Worm (Caenorhabditis elegans): ENCODE data around the gene Y47D3A.13.

- TF ChIP-seq him-1 (tag; optimal IDR thresholded peaks at IDR 0.05) (no peak), dao-5 (tag; optimal IDR thresholded peaks at IDR 0.05) (no peak), W03F9.2 (tag; optimal IDR thresholded peaks at IDR 0.05) (no peak)
Measured at ce11 chrIII:11234742-11235141, 10.8 kb upstream of the Y47D3A.13 start, which contains the start of gene Y47D3A.34.
